Worm (Caenorhabditis elegans) whole organism, early embryonic: Measurements from ENCODE around the gene T24C2.5.

Experiments
- F13C5.2 ChIP-seq: sonication (generic microtip); optimal IDR thresholded peaks from 2 replicates; lab custom pipeline; 2017; ENCODE audit warnings: mild to moderate bottlenecking, missing genetic modification characterization, inconsistent platforms, missing compliant biosample characterization
- aly-1 ChIP-seq: sonication (generic microtip); optimal IDR thresholded peaks from 2 replicates; lab custom pipeline; 2016; ENCODE audit warnings: missing genetic modification characterization, missing compliant biosample characterization
- ama-1 ChIP-seq: fragments of 150-350 bp; optimal IDR thresholded peaks from 2 replicates; lab custom pipeline; 2014
- ceh-13 ChIP-seq: fragments of 200-800 bp; sonication (Bioruptor generic); optimal IDR thresholded peaks from 2 replicates; lab custom pipeline; 2018; ENCODE audit warnings: mild to moderate bottlenecking, missing genetic modification characterization, missing compliant biosample characterization
- ets-7 ChIP-seq: sonication (generic microtip); optimal IDR thresholded peaks from 2 replicates; lab custom pipeline; 2016; ENCODE audit warnings: missing genotype, missing genetic modification characterization, missing compliant biosample characterization
- flt-1 ChIP-seq: fragments of 200-800 bp; sonication (Bioruptor generic); IDR thresholded peaks from 2 replicates; pipeline ENCODE4 v1.3.6; 2022; ENCODE audit warnings: missing genetic modification characterization, missing compliant biosample characterization
- hmbx-1 ChIP-seq: sonication (generic microtip); optimal IDR thresholded peaks from 2 replicates; lab custom pipeline; 2016; ENCODE audit warnings: mild to moderate bottlenecking, missing genetic modification characterization, missing compliant biosample characterization
- hnd-1 ChIP-seq: sonication (generic microtip); optimal IDR thresholded peaks from 2 replicates; lab custom pipeline; 2016; ENCODE audit warnings: missing genetic modification characterization, missing compliant biosample characterization
- scrt-1 ChIP-seq: fragments of 200-800 bp; sonication (Bioruptor generic); IDR thresholded peaks from 2 replicates; pipeline ENCODE4 v1.3.6; 2022; ENCODE audit warnings: missing genetic modification characterization, missing compliant biosample characterization
- tbx-11 ChIP-seq: fragments of 200-800 bp; sonication (Bioruptor generic); IDR thresholded peaks from 2 replicates; pipeline ENCODE4 v1.3.6; 2022; ENCODE audit warnings: missing genetic modification characterization, missing compliant biosample characterization
- tbx-37 ChIP-seq: fragments of 200-800 bp; sonication (Bioruptor generic); conservative IDR thresholded peaks from 2 replicates; pipeline ENCODE4 v1.3.6; 2022; ENCODE audit warnings: missing genetic modification reagents, missing genetic modification characterization, missing compliant biosample characterization
- tra-4 ChIP-seq: sonication (generic microtip); optimal IDR thresholded peaks from 2 replicates; lab custom pipeline; 2017; ENCODE audit warnings: missing genetic modification characterization, missing compliant biosample characterization

ce11 chrX:14495075-14495474 is 39.1 kb upstream of the T24C2.5 start:
- TF ChIP-seq ama-1 (lab: Kevin White, UChicago) = no peak
- TF ChIP-seq ets-7 (tag; lab: Kevin White, UChicago) = no peak
- no peak for TF ChIP-seq flt-1 (GFP tag; lab: Robert Waterston, UW)
- TF ChIP-seq hmbx-1 (tag; lab: Kevin White, UChicago) = no peak
- TF ChIP-seq ceh-13 (GFP tag; lab: Kevin White, UChicago) = no peak
- no peak for TF ChIP-seq F13C5.2 (tag; lab: Kevin White, UChicago)
- no peak for TF ChIP-seq tra-4 (tag; lab: Kevin White, UChicago)
- no peak for TF ChIP-seq scrt-1 (GFP tag; lab: Robert Waterston, UW)
- no peak for TF ChIP-seq tbx-11 (GFP tag; lab: Robert Waterston, UW)
- TF ChIP-seq aly-1 (tag; lab: Kevin White, UChicago) = no peak
- no peak for TF ChIP-seq hnd-1
- no peak for TF ChIP-seq tbx-37 (GFP tag; lab: Robert Waterston, UW)
